Fruit fly (Drosophila melanogaster): ENCODE data around the gene how.

- TF ChIP-seq fkh (GFP tag; optimal IDR thresholded peaks at IDR 0.05) (no peak), net (GFP tag; optimal IDR thresholded peaks at IDR 0.05) (no peak), Lpt (GFP tag; optimal IDR thresholded peaks at IDR 0.05) (no peak), Sox15 (GFP tag; optimal IDR thresholded peaks at IDR 0.05) (no peak), CG8632 (GFP tag; optimal IDR thresholded peaks at IDR 0.05) (no peak)
Observed at dm6 chr3R:22072553-22072952, 30.6 kb downstream of the how start.

Measured in whole organism, prepupa.